Worm (Caenorhabditis elegans) whole organism, L4 larva: ENCODE data around the gene B0361.9.

ENCODE experiments used
- ceh-44 ChIP-seq: fragments of 200-800 bp; sonication (Bioruptor generic); IDR thresholded peaks from 2 replicates; pipeline ENCODE4 v1.3.6; 2022; ENCODE audit warnings: missing genetic modification reagents, missing genetic modification characterization, missing compliant biosample characterization
- cey-2 ChIP-seq: sonication (generic microtip); optimal IDR thresholded peaks from 3 replicates; lab custom pipeline; 2017; ENCODE audit warnings: missing genetic modification characterization, mild to moderate bottlenecking, missing compliant biosample characterization, antibody characterized with exemption, borderline replicate concordance; ENCODE audit not compliant: insufficient read depth
- egl-27 ChIP-seq: sonication (generic microtip); optimal IDR thresholded peaks from 3 replicates; lab custom pipeline; 2017; ENCODE audit warnings: missing biosample characterization, missing genetic modification reagents, missing genetic modification characterization
- jun-1 ChIP-seq: fragments of 150-350 bp; optimal IDR thresholded peaks from 2 replicates; lab custom pipeline; 2014; ENCODE audit warnings: missing biosample characterization, missing genetic modification reagents, missing genetic modification characterization
- lin-13 ChIP-seq: fragments of 150-350 bp; optimal IDR thresholded peaks from 2 replicates; lab custom pipeline; 2014; ENCODE audit warnings: missing biosample characterization, missing genetic modification reagents, missing genetic modification characterization
- lin-39 ChIP-seq: fragments of 150-350 bp; optimal IDR thresholded peaks from 2 replicates; lab custom pipeline; 2014; ENCODE audit warnings: missing biosample characterization, missing genetic modification reagents, missing genetic modification characterization
- lsy-2 ChIP-seq, 2 experiments: fragments of 150-350 bp in 1 of 2; sonication (generic microtip) in 1 of 2; optimal IDR thresholded peaks; 2 replicates each; lab custom pipeline; 2014 to 2017; ENCODE audit warnings: missing biosample characterization in 2 of 2, missing genetic modification characterization in 2 of 2
- nhr-237 ChIP-seq: sonication (generic microtip); optimal IDR thresholded peaks from 2 replicates; lab custom pipeline; 2017; ENCODE audit warnings: missing biosample characterization, missing genetic modification characterization
- nhr-25 ChIP-seq: sonication (generic microtip); optimal IDR thresholded peaks from 2 replicates; lab custom pipeline; 2017; ENCODE audit warnings: missing genetic modification characterization, mild to moderate bottlenecking, missing compliant biosample characterization, antibody characterized with exemption, moderate library complexity, borderline replicate concordance; ENCODE audit not compliant: insufficient read depth
- nhr-48 ChIP-seq: sonication (generic microtip); optimal IDR thresholded peaks from 2 replicates; lab custom pipeline; 2016; ENCODE audit warnings: mild to moderate bottlenecking, missing genetic modification characterization, missing compliant biosample characterization
- snpc-1.2 ChIP-seq: fragments of 200-800 bp; sonication (Bioruptor generic); IDR thresholded peaks from 2 replicates; pipeline ENCODE4 v1.3.6; 2022; ENCODE audit warnings: missing genetic modification reagents, missing genetic modification characterization, missing compliant biosample characterization
- snpc-4 ChIP-seq: fragments of 150-350 bp; optimal IDR thresholded peaks from 2 replicates; lab custom pipeline; 2014; ENCODE audit warnings: missing biosample characterization, missing genetic modification characterization

DNA sequence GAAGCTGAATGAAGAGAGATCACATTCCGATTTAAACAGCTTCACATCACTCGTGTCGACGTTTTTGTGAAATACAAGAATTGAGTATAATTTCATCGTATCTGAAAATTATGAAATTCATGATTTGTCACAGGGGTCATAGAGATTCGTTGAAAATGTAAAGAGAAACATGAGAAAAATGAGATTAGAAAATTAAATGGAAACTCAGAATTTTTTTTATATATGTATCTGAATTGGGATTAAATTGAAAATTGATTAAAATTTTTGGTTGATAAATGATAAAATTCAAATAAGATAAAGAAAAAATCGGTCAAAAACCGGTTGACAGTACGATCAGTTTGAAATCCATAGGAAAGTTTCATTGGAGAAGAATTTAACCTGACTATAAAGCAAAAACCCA is 11.9 kb downstream of the B0361.9 start, which contains the start of gene ykt-6:
- no peak for TF ChIP-seq snpc-4
- no peak for TF ChIP-seq snpc-1.2 (GFP tag; lab: Robert Waterston, UW)
- no peak for TF ChIP-seq cey-2 (tag; lab: Kevin White, UChicago)
- no peak for TF ChIP-seq lsy-2 (tag; optimal IDR thresholded peaks at IDR 0.05; lab: Kevin White, UChicago)
- TF ChIP-seq lin-39 (tag; lab: Kevin White, UChicago) = no peak
- TF ChIP-seq ceh-44 (GFP tag; lab: Robert Waterston, UW) = no peak
- TF ChIP-seq nhr-237 (tag; lab: Kevin White, UChicago) = no peak
- TF ChIP-seq nhr-25 (tag; lab: Kevin White, UChicago) = no peak
- TF ChIP-seq egl-27 (tag; lab: Kevin White, UChicago) = no peak
- TF ChIP-seq lin-13 (GFP tag; lab: Kevin White, UChicago) = no peak
- no peak for TF ChIP-seq jun-1
- no peak for TF ChIP-seq nhr-48
